Fruit fly (Drosophila melanogaster) whole organism: ENCODE data around the gene CG15765.

Source experiments
- Dll ChIP-seq: fragments of >200 bp; optimal IDR thresholded peaks from 2 replicates; lab custom pipeline; 2017
- pan ChIP-seq: fragments of >200 bp; optimal IDR thresholded peaks from 2 replicates; lab custom pipeline; 2017
- psq ChIP-seq: fragments of >200 bp; optimal IDR thresholded peaks from 2 replicates; lab custom pipeline; 2017
- usp ChIP-seq: fragments of >200 bp; optimal IDR thresholded peaks from 2 replicates; lab custom pipeline; 2017; ENCODE audit warnings: missing biosample characterization, missing genetic modification characterization, mixed read lengths

dm6 chrX:5804377-5804776 is 14.0 kb upstream of the CG15765 start, which contains the start of gene Cpr5C:
- TF ChIP-seq Dll (lab: Kevin White, UChicago) (no peak), psq (lab: Kevin White, UChicago) (no peak), pan (lab: Kevin White, UChicago) (no peak), usp (GFP tag; lab: Kevin White, UChicago) (no peak)
